Worm (Caenorhabditis elegans) whole organism, L4 larva: ENCODE data around the gene R04B5.6.

ENCODE experiments used
- F10B5.3 ChIP-seq: sonication (generic microtip); optimal IDR thresholded peaks from 2 replicates; lab custom pipeline; 2016; ENCODE audit warnings: mild to moderate bottlenecking, missing genetic modification characterization, missing compliant biosample characterization
- T20F7.1 ChIP-seq: fragments of 200-800 bp; sonication (Bioruptor generic); optimal IDR thresholded peaks from 2 replicates; lab custom pipeline; 2018; ENCODE audit warnings: mild to moderate bottlenecking, missing genetic modification characterization, missing compliant biosample characterization
- T26A8.4 ChIP-seq: fragments of 200-800 bp; sonication (Bioruptor generic); IDR thresholded peaks from 2 replicates; pipeline ENCODE4 v1.3.6; 2022; ENCODE audit warnings: missing genetic modification characterization, missing compliant biosample characterization
- Y105C5A.15 ChIP-seq: fragments of 200-800 bp; sonication (Bioruptor generic); IDR thresholded peaks from 2 replicates; pipeline ENCODE4 v1.3.6; 2022; ENCODE audit warnings: missing genetic modification characterization, missing compliant biosample characterization
- aha-1 ChIP-seq: fragments of 150-350 bp; peaks from one replicate; lab custom pipeline; 2014; ENCODE audit warnings: missing biosample characterization, missing genetic modification characterization
- daf-16 ChIP-seq, 3 experiments: sonication (generic microtip); optimal IDR thresholded peaks; 2 replicates each; lab custom pipeline; 2016 to 2017; ENCODE audit warnings: missing genetic modification characterization in 3 of 3, missing genetic modification reagents in 3 of 3, mild to moderate bottlenecking in 2 of 3, missing compliant biosample characterization in 2 of 3, missing biosample characterization in 1 of 3, moderate library complexity in 1 of 3
- dmd-6 ChIP-seq: fragments of 200-800 bp; sonication (Bioruptor generic); IDR thresholded peaks from 2 replicates; pipeline ENCODE4 v1.3.6; 2022; ENCODE audit warnings: missing genetic modification reagents, missing genetic modification characterization, missing compliant biosample characterization
- dmd-8 ChIP-seq: fragments of 200-800 bp; sonication (Bioruptor generic); IDR thresholded peaks from 2 replicates; pipeline ENCODE4 v1.3.6; 2022; ENCODE audit warnings: missing genetic modification characterization, missing compliant biosample characterization
- dve-1 ChIP-seq: sonication (generic microtip); optimal IDR thresholded peaks from 2 replicates; lab custom pipeline; 2017; ENCODE audit warnings: antibody characterized with exemption, mild to moderate bottlenecking, missing genetic modification characterization, missing compliant biosample characterization; ENCODE audit not compliant: insufficient read depth
- egl-43 ChIP-seq: fragments of 200-800 bp; sonication (Bioruptor generic); IDR thresholded peaks from 2 replicates; pipeline ENCODE4 v1.3.6; 2022; ENCODE audit warnings: missing genetic modification reagents, missing genetic modification characterization, missing compliant biosample characterization
- gei-8 ChIP-seq: fragments of 200-800 bp; sonication (Bioruptor generic); optimal IDR thresholded peaks from 2 replicates; lab custom pipeline; 2018; ENCODE audit warnings: mild to moderate bottlenecking, missing genetic modification characterization, missing compliant biosample characterization
- hlh-11 ChIP-seq: fragments of 200-800 bp; sonication (Bioruptor generic); optimal IDR thresholded peaks from 2 replicates; lab custom pipeline; 2018; ENCODE audit warnings: mild to moderate bottlenecking, missing genetic modification characterization, missing compliant biosample characterization
- hlh-30 ChIP-seq: sonication (generic microtip); optimal IDR thresholded peaks from 2 replicates; lab custom pipeline; 2017; ENCODE audit warnings: antibody characterized with exemption, mild to moderate bottlenecking, missing genetic modification characterization, missing compliant biosample characterization; ENCODE audit not compliant: insufficient read depth
- hmg-1.1 ChIP-seq: fragments of 200-800 bp; sonication (Bioruptor generic); IDR thresholded peaks from 2 replicates; pipeline ENCODE4 v1.3.6; 2022; ENCODE audit warnings: missing genetic modification reagents, missing genetic modification characterization, missing compliant biosample characterization
- lin-1 ChIP-seq: fragments of 200-800 bp; sonication (Bioruptor generic); IDR thresholded peaks from 2 replicates; pipeline ENCODE4 v1.3.6; 2022; ENCODE audit warnings: missing genetic modification reagents, missing genetic modification characterization, missing compliant biosample characterization
- lsy-2 ChIP-seq, 2 experiments: fragments of 150-350 bp in 1 of 2; sonication (generic microtip) in 1 of 2; optimal IDR thresholded peaks; 2 replicates each; lab custom pipeline; 2014 to 2017; ENCODE audit warnings: missing biosample characterization in 2 of 2, missing genetic modification characterization in 2 of 2
- mdl-1 ChIP-seq, 2 experiments: fragments of 150-350 bp in 1 of 2; sonication (generic microtip) in 1 of 2; optimal IDR thresholded peaks; 2 replicates each; lab custom pipeline; 2014 to 2017; ENCODE audit warnings: missing biosample characterization in 2 of 2, missing genetic modification characterization in 2 of 2
- mep-1 ChIP-seq: fragments of 150-350 bp; sonication (generic microtip); optimal IDR thresholded peaks from 3 replicates; lab custom pipeline; 2014; ENCODE audit warnings: missing biosample characterization, missing genetic modification characterization
- mes-2 ChIP-seq: sonication (generic microtip); optimal IDR thresholded peaks from 2 replicates; lab custom pipeline; 2016; ENCODE audit warnings: missing genotype, mild to moderate bottlenecking, missing genetic modification characterization, missing compliant biosample characterization; ENCODE audit not compliant: poor library complexity, severe bottlenecking
- mxl-3 ChIP-seq: fragments of 200-800 bp; sonication (Bioruptor generic); optimal IDR thresholded peaks from 2 replicates; lab custom pipeline; 2018; ENCODE audit warnings: mild to moderate bottlenecking, missing genetic modification characterization, missing compliant biosample characterization
- nhr-11 ChIP-seq: fragments of 150-350 bp; optimal IDR thresholded peaks from 2 replicates; lab custom pipeline; 2014; ENCODE audit warnings: missing biosample characterization, missing genetic modification characterization
- nhr-25 ChIP-seq: sonication (generic microtip); optimal IDR thresholded peaks from 2 replicates; lab custom pipeline; 2017; ENCODE audit warnings: missing genetic modification characterization, mild to moderate bottlenecking, missing compliant biosample characterization, antibody characterized with exemption, moderate library complexity, borderline replicate concordance; ENCODE audit not compliant: insufficient read depth
- nhr-28 ChIP-seq: fragments of 150-350 bp; optimal IDR thresholded peaks from 2 replicates; lab custom pipeline; 2014; ENCODE audit warnings: missing biosample characterization, missing genetic modification characterization
- nhr-41 ChIP-seq: fragments of 200-800 bp; sonication (Bioruptor generic); IDR thresholded peaks from 2 replicates; pipeline ENCODE4 v1.3.6; 2022; ENCODE audit warnings: missing genetic modification reagents, missing genetic modification characterization, missing compliant biosample characterization
- nhr-48 ChIP-seq: sonication (generic microtip); optimal IDR thresholded peaks from 2 replicates; lab custom pipeline; 2016; ENCODE audit warnings: mild to moderate bottlenecking, missing genetic modification characterization, missing compliant biosample characterization
- nhr-6 ChIP-seq: fragments of 150-350 bp; optimal IDR thresholded peaks from 2 replicates; lab custom pipeline; 2014; ENCODE audit warnings: missing biosample characterization, missing genetic modification characterization
- pha-4 ChIP-seq, 2 experiments: fragments of 150-350 bp in 1 of 2; fragments of 200-800 bp in 1 of 2; sonication (Bioruptor generic) in 1 of 2; IDR thresholded peaks in 1 of 2; optimal IDR thresholded peaks in 1 of 2; 2 replicates each; pipeline versions ENCODE4 v1.3.6 to Lab custom; 2014 to 2022; ENCODE audit warnings: missing genetic modification characterization in 2 of 2, missing genetic modification reagents in 2 of 2, missing biosample characterization in 1 of 2, missing compliant biosample characterization in 1 of 2
- rbr-2 ChIP-seq: sonication (generic microtip); optimal IDR thresholded peaks from 2 replicates; lab custom pipeline; 2016; ENCODE audit warnings: missing genotype, missing genetic modification characterization, missing compliant biosample characterization
- set-16 ChIP-seq: fragments of 200-800 bp; sonication (Bioruptor generic); IDR thresholded peaks from 2 replicates; pipeline ENCODE4 v1.3.6; 2022; ENCODE audit warnings: missing genetic modification reagents, missing genetic modification characterization, missing compliant biosample characterization
- snpc-1.2 ChIP-seq: fragments of 200-800 bp; sonication (Bioruptor generic); IDR thresholded peaks from 2 replicates; pipeline ENCODE4 v1.3.6; 2022; ENCODE audit warnings: missing genetic modification reagents, missing genetic modification characterization, missing compliant biosample characterization
- tra-1 ChIP-seq: fragments of 200-800 bp; sonication (Bioruptor generic); IDR thresholded peaks from 2 replicates; pipeline ENCODE4 v1.3.6; 2022; ENCODE audit warnings: missing genetic modification reagents, missing genetic modification characterization, missing compliant biosample characterization
- unc-130 ChIP-seq: sonication (generic microtip); optimal IDR thresholded peaks from 2 replicates; lab custom pipeline; 2016; ENCODE audit warnings: missing genetic modification reagents, missing genetic modification characterization, missing compliant biosample characterization
- unc-62 ChIP-seq, 3 experiments: fragments of 150-350 bp in 1 of 3; sonication (generic microtip); optimal IDR thresholded peaks in 2 of 3; peaks in 1 of 3; 1 replicate in 1 of 3; 2 replicates in 2 of 3; lab custom pipeline; 2014 to 2017; ENCODE audit warnings: missing biosample characterization in 3 of 3, missing genetic modification characterization in 3 of 3, missing genetic modification reagents in 3 of 3, missing genotype in 1 of 3
- vab-7 ChIP-seq: fragments of 200-800 bp; sonication (Bioruptor generic); IDR thresholded peaks from 2 replicates; pipeline ENCODE4 v1.3.6; 2022; ENCODE audit warnings: missing genetic modification reagents, missing genetic modification characterization, missing compliant biosample characterization
- zip-2 ChIP-seq: fragments of 150-350 bp; optimal IDR thresholded peaks from 2 replicates; lab custom pipeline; 2014; ENCODE audit warnings: missing biosample characterization, missing genetic modification characterization
- ztf-7 ChIP-seq: fragments of 150-350 bp; optimal IDR thresholded peaks from 2 replicates; lab custom pipeline; 2014; ENCODE audit warnings: missing biosample characterization, missing genetic modification characterization

The R04B5.6 gene

DNA sequence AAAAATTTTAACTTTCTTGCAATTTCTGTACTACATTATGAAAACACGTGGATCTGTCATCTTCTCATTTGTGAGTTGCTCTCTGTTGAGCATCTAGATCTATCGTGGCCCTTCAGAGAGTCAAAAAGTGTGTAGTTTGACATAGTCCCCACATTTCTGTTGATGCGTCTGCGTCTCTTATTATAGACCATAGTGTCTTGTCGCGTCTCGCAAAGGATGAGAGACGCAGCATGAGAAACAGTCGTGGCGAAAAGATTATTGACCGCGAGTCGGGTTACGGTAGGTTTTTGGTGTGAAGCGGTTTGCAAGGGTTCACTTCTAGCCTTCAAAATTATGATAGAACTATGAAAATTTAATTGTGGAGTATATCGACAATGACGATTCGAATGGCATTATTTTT, 42.7 kb upstream of the R04B5.6 start (continued):
- TF ChIP-seq lsy-2 (tag; optimal IDR thresholded peaks at IDR 0.05; lab: Kevin White, UChicago), result peak; percentile 87 to 97
- TF ChIP-seq nhr-41 (GFP tag; lab: Robert Waterston, UW), result no peak

- peak in 1 of 2 experiments; percentile 80 for TF ChIP-seq unc-62 (GFP tag; optimal IDR thresholded peaks at IDR 0.05 in 1 of 2; lab: Kevin White, UChicago)
- no peak for TF ChIP-seq unc-62 (tag; optimal IDR thresholded peaks at IDR 0.05; lab: Kevin White, UChicago)
- TF ChIP-seq mep-1 (tag; lab: Kevin White, UChicago), result peak; percentile 69
- peak; percentile 93 for TF ChIP-seq hlh-30
- no peak for TF ChIP-seq vab-7
- TF ChIP-seq lsy-2 (tag; optimal IDR thresholded peaks at IDR 0.05; lab: Kevin White, UChicago), result peak; percentile 4 to 86
- no peak for TF ChIP-seq unc-130 (GFP tag; lab: Kevin White, UChicago)
- no peak for TF ChIP-seq snpc-1.2 (GFP tag; lab: Robert Waterston, UW)
- TF ChIP-seq hlh-11 (tag; lab: Kevin White, UChicago), result peak; percentile 81
- TF ChIP-seq pha-4 (GFP tag; IDR thresholded peaks at IDR 0.05; lab: Robert Waterston, UW), result peak; percentile 41
- TF ChIP-seq pha-4 (tag; optimal IDR thresholded peaks at IDR 0.05; lab: Kevin White, UChicago), result no peak
- no peak for TF ChIP-seq Y105C5A.15 (GFP tag; lab: Robert Waterston, UW)
- 0 out of 2 replicates have a peak, but pooled peaks have one; percentile 11 for TF ChIP-seq set-16
- peak; percentile 64 for TF ChIP-seq hmg-1.1 (GFP tag; lab: Robert Waterston, UW)
- TF ChIP-seq dmd-8, result no peak
- TF ChIP-seq nhr-11 (tag; lab: Kevin White, UChicago), result peak; percentile 70
- peak; percentile 59 for TF ChIP-seq mxl-3
- no peak for TF ChIP-seq ztf-7 (tag; lab: Kevin White, UChicago)
- TF ChIP-seq mes-2 (tag; lab: Kevin White, UChicago), result peak; percentile 51
- peak; percentile 67 for TF ChIP-seq dve-1 (tag; lab: Kevin White, UChicago)
- TF ChIP-seq egl-43, result 0 out of 2 replicates have a peak, but pooled peaks have one; percentile 8
- TF ChIP-seq lin-1, result no peak
- no peak for TF ChIP-seq F10B5.3 (tag; lab: Kevin White, UChicago)
- TF ChIP-seq rbr-2 (tag; lab: Kevin White, UChicago), result peak; percentile 39
- peak; percentile 54 for TF ChIP-seq nhr-25
- TF ChIP-seq gei-8, result peak; percentile 3
- peak; percentile 69 for TF ChIP-seq nhr-28 (tag; lab: Kevin White, UChicago)
- TF ChIP-seq T26A8.4 (GFP tag; lab: Robert Waterston, UW), result no peak
- TF ChIP-seq tra-1, result peak; percentile 61; the same call in 1 of the 2 replicates
- peak; percentile 76 for TF ChIP-seq nhr-6
- TF ChIP-seq dmd-6 (GFP tag; lab: Robert Waterston, UW), result peak; percentile 66
- TF ChIP-seq mdl-1 (tag; optimal IDR thresholded peaks at IDR 0.05; lab: Kevin White, UChicago), result peak in 1 of 2 experiments; percentile 88
- TF ChIP-seq T20F7.1, result peak; percentile 3
- peak in 1 of 2 experiments; percentile 12 for TF ChIP-seq daf-16 (GFP tag; optimal IDR thresholded peaks at IDR 0.05; lab: Kevin White, UChicago)
- TF ChIP-seq daf-16 (tag; optimal IDR thresholded peaks at IDR 0.05; lab: Kevin White, UChicago), result no peak
- no peak for TF ChIP-seq zip-2 (tag; lab: Kevin White, UChicago)
- no peak for TF ChIP-seq nhr-41 (GFP tag; lab: Robert Waterston, UW)
- TF ChIP-seq nhr-48, result peak; percentile 63
Observed at ce11 chrV:10043234-10043796, 41.6 kb upstream of the R04B5.6 start, which contains the start of gene T06E8.8. TSS of gene T06E8.8 (plus strand) at chrV:10043746.

ce11 chrV:10044735-10045134, 40.2 kb upstream of the R04B5.6 start:
- TF ChIP-seq nhr-48, result no peak
- no peak for TF ChIP-seq nhr-41 (GFP tag; lab: Robert Waterston, UW)
- TF ChIP-seq mdl-1 (tag; optimal IDR thresholded peaks at IDR 0.05; lab: Kevin White, UChicago), result no peak
- peak; percentile 29 for TF ChIP-seq aha-1
- TF ChIP-seq, all 104 proteins: peak for 1
